Fruit fly (Drosophila melanogaster) whole organism, wandering third instar larva: Measurements from ENCODE around the gene msl-3.

Experiments
- CrebA ChIP-seq: fragments of 200-800 bp; sonication (Bioruptor generic); optimal IDR thresholded peaks from 2 replicates; lab custom pipeline; 2016; ENCODE audit warnings: missing biosample characterization, mild to moderate bottlenecking, missing genetic modification characterization, borderline replicate concordance
- Myc ChIP-seq: fragments of >200 bp; optimal IDR thresholded peaks from 2 replicates; lab custom pipeline; 2017
- sv ChIP-seq: fragments of 200-800 bp; sonication (Bioruptor generic); optimal IDR thresholded peaks from 3 replicates; lab custom pipeline; 2016; ENCODE audit warnings: missing biosample characterization, missing genetic modification characterization

- TF ChIP-seq sv (GFP tag; lab: Kevin White, UChicago): no peak
- no peak for TF ChIP-seq CrebA (GFP tag; lab: Kevin White, UChicago)
- no peak for TF ChIP-seq Myc (lab: Kevin White, UChicago)
Observed at dm6 chr3L:7137613-7138189, 12.4 kb upstream of the msl-3 start.
